Worm (Caenorhabditis elegans): ENCODE results near the gene lgg-1.

The lgg-1 gene

DNA sequence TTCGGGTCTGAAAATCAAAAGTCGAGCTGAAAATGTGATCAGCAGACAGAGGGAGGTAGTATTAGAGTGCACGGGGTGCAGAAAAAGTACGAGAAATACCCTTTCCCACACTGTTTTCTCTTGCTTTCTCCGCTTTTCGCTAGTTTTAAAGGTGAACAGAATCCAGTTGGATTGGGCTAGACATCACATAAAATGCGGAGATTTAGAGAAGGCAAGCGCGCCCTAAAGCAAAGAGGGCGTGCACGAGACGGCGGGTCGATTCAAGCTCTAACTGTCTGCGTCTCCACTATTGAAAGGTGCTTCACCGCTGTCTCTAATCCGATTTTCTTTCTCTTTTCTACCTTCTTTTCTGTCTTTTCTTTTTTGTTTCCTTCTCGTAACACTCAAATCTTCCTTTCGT is 22.6 kb upstream of the lgg-1 start (continued):
- no peak for TF ChIP-seq lag-1 (GFP tag; IDR thresholded peaks at IDR 0.05)
- TF ChIP-seq ccch-3 (GFP tag; optimal IDR thresholded peaks at IDR 0.05) = no peak
- TF ChIP-seq bed-1 (GFP tag; IDR thresholded peaks at IDR 0.05) = no peak
- peak; percentile 20 for TF ChIP-seq ztf-26 (tag; optimal IDR thresholded peaks at IDR 0.05)
- TF ChIP-seq rpc-1 (optimal IDR thresholded peaks at IDR 0.05) = no peak
- TF ChIP-seq rpc-1 (tag; optimal IDR thresholded peaks at IDR 0.05) = no peak
- peak; percentile 57 for TF ChIP-seq madf-8 (GFP tag; conservative IDR thresholded peaks at IDR 0.05)
- TF ChIP-seq egrh-3 (GFP tag; IDR thresholded peaks at IDR 0.05) = peak; percentile 41; the same call in 1 of the 2 replicates
- peak; percentile 72 for TF ChIP-seq lin-54 (GFP tag; optimal IDR thresholded peaks at IDR 0.05)
- TF ChIP-seq F22D6.2 (tag; optimal IDR thresholded peaks at IDR 0.05) = no peak
- TF ChIP-seq nhr-80 (tag; optimal IDR thresholded peaks at IDR 0.05) = peak; percentile 79
- peak; percentile 73 for TF ChIP-seq snpc-3.4 (tag; optimal IDR thresholded peaks at IDR 0.05)
- TF ChIP-seq B0019.2 (GFP tag; conservative IDR thresholded peaks at IDR 0.05) = peak; percentile 40; the same call in 1 of the 2 replicates
- TF ChIP-seq ceh-27 (GFP tag; optimal IDR thresholded peaks at IDR 0.05) = peak; percentile 78
- TF ChIP-seq gei-17 (GFP tag; optimal IDR thresholded peaks at IDR 0.05) = peak; percentile 3
- TF ChIP-seq lsl-1 (GFP tag; optimal IDR thresholded peaks at IDR 0.05) = peak; percentile 75
- TF ChIP-seq hrde-1 (tag; optimal IDR thresholded peaks at IDR 0.05; ENCODE audit: borderline replicate concordance) = no peak
- no peak for TF ChIP-seq B0261.1 (tag; optimal IDR thresholded peaks at IDR 0.05)
- TF ChIP-seq sptf-2 (GFP tag; optimal IDR thresholded peaks at IDR 0.05) = no peak
- TF ChIP-seq cebp-1 (GFP tag; IDR thresholded peaks at IDR 0.05) = no peak
- TF ChIP-seq cebp-1 (tag; optimal IDR thresholded peaks at IDR 0.05) = peak; percentile 77
- TF ChIP-seq B0035.1 (tag; optimal IDR thresholded peaks at IDR 0.05) = no peak
- TF ChIP-seq Y67H2A.10 (GFP tag; conservative IDR thresholded peaks at IDR 0.05) = peak; percentile 57; the same call in 1 of the 2 replicates
- no peak for TF ChIP-seq F37B4.10 (GFP tag; IDR thresholded peaks at IDR 0.05)
- TF ChIP-seq somi-1 (GFP tag; optimal IDR thresholded peaks at IDR 0.05) = peak; percentile 67
- TF ChIP-seq dpl-1 (GFP tag; optimal IDR thresholded peaks at IDR 0.05) = no peak
- peak; percentile 94 for TF ChIP-seq dox-1 (GFP tag; IDR thresholded peaks at IDR 0.05)
- no peak for TF ChIP-seq snpc-4 (GFP tag; optimal IDR thresholded peaks at IDR 0.05)
- TF ChIP-seq snpc-4 (tag; optimal IDR thresholded peaks at IDR 0.05) = peak; percentile 31 to 63 (median 53)
- peak; percentile 95 for TF ChIP-seq F23B12.7 (tag; optimal IDR thresholded peaks at IDR 0.05; ENCODE audit: insufficient read depth)
- peak; percentile 95 for TF ChIP-seq mcd-1 (GFP tag; IDR thresholded peaks at IDR 0.05)
- no peak for TF ChIP-seq aptf-2 (GFP tag; conservative IDR thresholded peaks at IDR 0.05)
- no peak for TF ChIP-seq sea-2 (GFP tag; IDR thresholded peaks at IDR 0.05)
- no peak for TF ChIP-seq hlh-12 (tag; optimal IDR thresholded peaks at IDR 0.05)
- TF ChIP-seq lsy-27 (tag; optimal IDR thresholded peaks at IDR 0.05; ENCODE audit: borderline replicate concordance, insufficient read depth) = no peak
- no peak for TF ChIP-seq F52B5.7 (tag; optimal IDR thresholded peaks at IDR 0.05)
- peak; percentile 54 for TF ChIP-seq K11D2.4 (GFP tag; IDR thresholded peaks at IDR 0.05)
- TF ChIP-seq attf-3 (GFP tag; conservative IDR thresholded peaks at IDR 0.05) = peak; percentile 45; the same call in 1 of the 2 replicates
- TF ChIP-seq hmg-1.2 (GFP tag; IDR thresholded peaks at IDR 0.05) = peak; percentile 97
- no peak for TF ChIP-seq nhr-120 (GFP tag; IDR thresholded peaks at IDR 0.05)
- no peak for TF ChIP-seq pha-4 (tag; optimal IDR thresholded peaks at IDR 0.05)
- TF ChIP-seq hsf-1 (GFP tag; IDR thresholded peaks at IDR 0.05) = no peak
- TF ChIP-seq chd-7 (tag; optimal IDR thresholded peaks at IDR 0.05) = peak; percentile 63
- no peak for TF ChIP-seq fkh-3 (tag; optimal IDR thresholded peaks at IDR 0.05)
- no peak for TF ChIP-seq die-1 (tag; optimal IDR thresholded peaks at IDR 0.05)
- peak; percentile 74 for TF ChIP-seq ZK185.1 (tag; optimal IDR thresholded peaks at IDR 0.05; ENCODE audit: poor library complexity, severe bottlenecking)
- peak; percentile 76 for TF ChIP-seq B0336.3 (GFP tag; IDR thresholded peaks at IDR 0.05)
- no peak for TF ChIP-seq lin-26 (GFP tag; IDR thresholded peaks at IDR 0.05)
- TF ChIP-seq aptf-3 (GFP tag; IDR thresholded peaks at IDR 0.05) = no peak
- no peak for TF ChIP-seq dpff-1 (tag; optimal IDR thresholded peaks at IDR 0.05)

All from whole organism, young adult.